Worm (Caenorhabditis elegans): ENCODE data around the gene M03A8.3.

DNA sequence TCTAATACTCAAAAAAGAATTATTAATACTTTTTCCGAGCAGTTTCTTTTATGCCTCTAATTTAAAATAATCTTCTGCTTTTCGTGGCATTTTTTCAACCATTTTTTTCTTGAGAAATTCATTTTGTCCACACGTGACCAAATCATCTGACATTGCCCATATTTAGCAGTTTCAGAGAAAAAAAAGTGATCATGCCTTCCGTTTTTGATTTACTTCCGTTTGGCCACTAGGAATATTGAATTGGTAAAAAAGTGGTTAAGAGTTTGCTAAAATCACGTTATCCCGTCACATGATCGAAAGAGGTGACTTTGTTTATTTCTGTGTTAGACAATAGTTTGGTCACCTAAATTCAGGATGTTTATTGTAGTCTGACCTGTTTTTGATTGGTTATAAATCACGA lies 4.6 kb downstream of the M03A8.3 start:
- TF ChIP-seq ztf-25 (GFP tag; IDR thresholded peaks at IDR 0.05) (no peak), snpc-4 (GFP tag; optimal IDR thresholded peaks at IDR 0.05) (no peak), snpc-4 (tag; optimal IDR thresholded peaks at IDR 0.05) (no peak), ets-4 (GFP tag; optimal IDR thresholded peaks at IDR 0.05) (no peak), F55B11.4 (tag; optimal IDR thresholded peaks at IDR 0.05; ENCODE audit: borderline replicate concordance, insufficient read depth) (no peak), hmg-20 (GFP tag; IDR thresholded peaks at IDR 0.05) (no peak), lin-35 (GFP tag; optimal IDR thresholded peaks at IDR 0.05) (no peak), tlf-1 (GFP tag; optimal IDR thresholded peaks at IDR 0.05) (no peak)
